Worm (Caenorhabditis elegans): ENCODE data around the gene igdb-2.

DNA sequence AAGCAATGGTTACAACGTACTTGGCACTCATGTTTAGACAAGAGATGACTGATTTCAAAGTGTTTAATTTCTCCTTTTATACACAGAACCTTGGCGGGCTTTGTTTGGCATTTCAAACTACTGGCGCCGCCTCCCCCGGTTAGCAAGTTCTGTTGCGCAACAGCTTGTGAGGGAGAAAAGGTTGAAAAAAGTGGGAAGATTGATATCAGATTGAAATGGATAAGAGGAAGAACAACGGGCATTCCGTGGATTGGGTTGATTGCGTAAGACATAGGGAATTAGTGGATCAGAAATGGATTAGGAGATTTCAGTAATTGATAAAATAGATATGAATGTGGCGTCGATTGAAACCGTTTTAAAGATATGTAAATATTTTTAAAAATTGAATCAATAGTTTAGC is 40.0 kb upstream of the igdb-2 start, which contains the start of gene col-130:
- TF ChIP-seq aly-2 (tag; optimal IDR thresholded peaks at IDR 0.05) (no peak), dmd-4 (tag; optimal IDR thresholded peaks at IDR 0.05) (no peak)
